Fruit fly (Drosophila melanogaster): Measurements from ENCODE around the gene Esp.

Esp gene

dm6 chr3R:24875939-24876842 lies 34.5 kb downstream of the Esp start, which contains the start of gene CG3744 (continued):
- TF ChIP-seq Oli (tag; optimal IDR thresholded peaks at IDR 0.05) (peak; percentile 84), Mad (GFP tag; optimal IDR thresholded peaks at IDR 0.05) (peak; percentile 81), Elba2 (GFP tag; optimal IDR thresholded peaks at IDR 0.05) (peak; percentile 6), chif (GFP tag; optimal IDR thresholded peaks at IDR 0.05) (peak; percentile 40 to 59), cas (GFP tag; IDR thresholded peaks at IDR 0.05) (peak; percentile 91), CG42726 (GFP tag; IDR thresholded peaks at IDR 0.05; ENCODE audit: partially characterized antibody) (peak; percentile 92), Dll (GFP tag; IDR thresholded peaks at IDR 0.05; ENCODE audit: partially characterized antibody) (peak; percentile 99), CG7745 (tag; optimal IDR thresholded peaks at IDR 0.05) (no peak), nau (GFP tag; optimal IDR thresholded peaks at IDR 0.05) (no peak), Bteb2 (GFP tag; optimal IDR thresholded peaks at IDR 0.05) (peak; percentile 48), CG2889 (GFP tag; IDR thresholded peaks at IDR 0.05) (peak; percentile 85), shn (GFP tag; optimal IDR thresholded peaks at IDR 0.05) (peak; percentile 80), CG7556 (GFP tag; optimal IDR thresholded peaks at IDR 0.05) (peak; percentile 86), CG12942 (GFP tag; optimal IDR thresholded peaks at IDR 0.05) (peak; percentile 87), Poxn (GFP tag; IDR thresholded peaks at IDR 0.05) (peak; percentile 81), Hsf (GFP tag; optimal IDR thresholded peaks at IDR 0.05) (peak; percentile 86), CG3163 (GFP tag; optimal IDR thresholded peaks at IDR 0.05) (peak; percentile 27), schlank (tag; optimal IDR thresholded peaks at IDR 0.05) (peak; percentile 67), fd64A (GFP tag; optimal IDR thresholded peaks at IDR 0.05) (no peak), CG8478 (optimal IDR thresholded peaks at IDR 0.05) (peak; percentile 92), CG5180 (GFP tag; optimal IDR thresholded peaks at IDR 0.05) (no peak), CG9797 (GFP tag; optimal IDR thresholded peaks at IDR 0.05) (peak; percentile 80), stc (GFP tag; IDR thresholded peaks at IDR 0.05) (peak; percentile 85), Xrp1 (GFP tag; IDR thresholded peaks at IDR 0.05) (peak; percentile 95), CG6272 (GFP tag; IDR thresholded peaks at IDR 0.05) (peak; percentile 96), sqz (GFP tag; optimal IDR thresholded peaks at IDR 0.05) (no peak), CG8359 (GFP tag; optimal IDR thresholded peaks at IDR 0.05; ENCODE audit: borderline replicate concordance) (peak; percentile 55), peb (GFP tag; IDR thresholded peaks at IDR 0.05) (peak; percentile 78), gt (GFP tag; IDR thresholded peaks at IDR 0.05) (peak; percentile 76), CG2116 (GFP tag; optimal IDR thresholded peaks at IDR 0.05) (peak; percentile 67), ac (GFP tag; optimal IDR thresholded peaks at IDR 0.05) (peak; percentile 20), Adf1 (GFP tag; IDR thresholded peaks at IDR 0.05) (peak; percentile 79), chinmo (GFP tag; IDR thresholded peaks at IDR 0.05; ENCODE audit: partially characterized antibody) (peak; percentile 94), CG17612 (GFP tag; IDR thresholded peaks at IDR 0.05) (peak; percentile 87), psq (GFP tag; optimal IDR thresholded peaks at IDR 0.05) (peak; percentile 70), Optix (GFP tag; IDR thresholded peaks at IDR 0.05) (peak; percentile 87), B-H1 (GFP tag; IDR thresholded peaks at IDR 0.05) (peak; percentile 92), CG11723 (GFP tag; optimal IDR thresholded peaks at IDR 0.05) (peak; percentile 77), btn (GFP tag; optimal IDR thresholded peaks at IDR 0.05) (no peak), CG7372 (GFP tag; IDR thresholded peaks at IDR 0.05) (peak; percentile 93), CG32767 (GFP tag; IDR thresholded peaks at IDR 0.05) (peak; percentile 85), D19A (tag; optimal IDR thresholded peaks at IDR 0.05) (peak; percentile 80), eyg (GFP tag; optimal IDR thresholded peaks at IDR 0.05) (peak; percentile 46), ato (GFP tag; IDR thresholded peaks at IDR 0.05; ENCODE audit: partially characterized antibody) (peak; percentile 77), Nf-YB (GFP tag; optimal IDR thresholded peaks at IDR 0.05) (peak; percentile 74), scrt (GFP tag; optimal IDR thresholded peaks at IDR 0.05) (no peak), CG12744 (GFP tag; optimal IDR thresholded peaks at IDR 0.05) (peak; percentile 60), CG7839 (tag; optimal IDR thresholded peaks at IDR 0.05) (peak; percentile 92), fd102C (GFP tag; optimal IDR thresholded peaks at IDR 0.05) (no peak)
